Worm (Caenorhabditis elegans): ENCODE measurements around the gene paml-1.

DNA sequence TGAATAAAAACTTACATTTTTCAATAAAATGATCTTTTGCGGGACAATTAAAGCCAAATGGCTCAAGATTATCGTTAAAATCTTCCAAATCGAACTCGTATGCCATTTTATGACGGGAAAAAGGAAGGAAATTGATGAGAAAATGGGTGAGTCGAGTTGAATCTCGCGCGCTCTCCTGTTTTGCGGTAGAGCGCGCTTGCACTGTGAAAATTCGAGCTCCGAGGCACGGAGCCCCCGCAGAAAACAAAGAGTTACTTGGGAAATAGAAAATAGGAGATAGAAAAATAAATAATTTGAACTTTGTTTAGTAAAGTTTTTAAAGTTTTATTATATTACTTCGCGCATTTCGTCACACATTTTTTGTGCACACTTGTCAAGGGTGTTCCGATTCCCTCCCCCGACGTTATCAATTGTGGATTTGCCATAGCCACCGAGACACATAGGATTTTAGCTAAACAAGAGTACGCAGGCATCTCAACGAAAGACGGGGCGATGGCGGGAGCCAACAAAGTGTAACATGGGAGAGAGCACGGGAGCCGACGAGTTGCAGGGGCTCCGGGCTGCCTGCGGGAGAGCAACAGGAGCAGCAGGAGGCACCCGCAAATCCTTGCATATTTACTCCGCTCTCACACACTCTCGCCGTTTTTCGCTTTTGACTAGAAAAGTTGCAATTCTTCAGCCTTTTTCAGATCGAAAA lies 14.7 kb upstream of the paml-1 start, which contains the start of the genes div-1 and cor-1:
- TF ChIP-seq crh-2 (tag; optimal IDR thresholded peaks at IDR 0.05) (peak; percentile 37), ztf-1 (GFP tag; conservative IDR thresholded peaks at IDR 0.05) (no peak), unc-55 (GFP tag; optimal IDR thresholded peaks at IDR 0.05) (peak; percentile 56), aly-2 (tag; optimal IDR thresholded peaks at IDR 0.05) (no peak), ztf-11 (tag; optimal IDR thresholded peaks at IDR 0.05) (no peak)

All from whole organism, L2 larva.